Worm (Caenorhabditis elegans) whole organism, L4 larva: ENCODE measurements around the gene col-107.

ENCODE experiments used
- F10B5.3 ChIP-seq: sonication (generic microtip); optimal IDR thresholded peaks from 2 replicates; lab custom pipeline; 2016; ENCODE audit warnings: mild to moderate bottlenecking, missing genetic modification characterization, missing compliant biosample characterization
- Y105C5A.15 ChIP-seq: fragments of 200-800 bp; sonication (Bioruptor generic); IDR thresholded peaks from 2 replicates; pipeline ENCODE4 v1.3.6; 2022; ENCODE audit warnings: missing genetic modification characterization, missing compliant biosample characterization
- Y48G9A.11 ChIP-seq: fragments of 200-800 bp; sonication (Bioruptor generic); IDR thresholded peaks from 2 replicates; pipeline ENCODE4 v1.3.6; 2022; ENCODE audit warnings: missing genetic modification reagents, missing genetic modification characterization, missing compliant biosample characterization
- ZK337.2 ChIP-seq: fragments of 200-800 bp; sonication (Bioruptor generic); IDR thresholded peaks from 2 replicates; pipeline ENCODE4 v1.3.6; 2022; ENCODE audit warnings: missing genetic modification reagents, missing genetic modification characterization, missing compliant biosample characterization
- ZK546.5 ChIP-seq, 2 experiments: sonication (generic microtip); optimal IDR thresholded peaks; 2 replicates each; lab custom pipeline; 2017; ENCODE audit warnings: missing biosample characterization in 2 of 2, missing genetic modification characterization in 2 of 2
- ceh-28 ChIP-seq: fragments of 150-350 bp; optimal IDR thresholded peaks from 2 replicates; lab custom pipeline; 2014; ENCODE audit warnings: missing biosample characterization, missing genetic modification reagents, missing genetic modification characterization
- ceh-32 ChIP-seq: sonication (generic microtip); optimal IDR thresholded peaks from 2 replicates; lab custom pipeline; 2016; ENCODE audit warnings: mild to moderate bottlenecking, missing genetic modification characterization, missing compliant biosample characterization; ENCODE audit not compliant: poor library complexity
- dmd-9 ChIP-seq: fragments of 200-800 bp; sonication (Bioruptor generic); IDR thresholded peaks from 2 replicates; pipeline ENCODE4 v1.3.6; 2022; ENCODE audit warnings: missing genetic modification reagents, missing genetic modification characterization, missing compliant biosample characterization
- dpl-1 ChIP-seq: fragments of 150-350 bp; optimal IDR thresholded peaks from 2 replicates; lab custom pipeline; 2014; ENCODE audit warnings: missing biosample characterization, missing genetic modification reagents, missing genetic modification characterization
- egl-27 ChIP-seq: sonication (generic microtip); optimal IDR thresholded peaks from 3 replicates; lab custom pipeline; 2017; ENCODE audit warnings: missing biosample characterization, missing genetic modification reagents, missing genetic modification characterization
- egl-43 ChIP-seq: fragments of 200-800 bp; sonication (Bioruptor generic); IDR thresholded peaks from 2 replicates; pipeline ENCODE4 v1.3.6; 2022; ENCODE audit warnings: missing genetic modification reagents, missing genetic modification characterization, missing compliant biosample characterization
- lin-1 ChIP-seq: fragments of 200-800 bp; sonication (Bioruptor generic); IDR thresholded peaks from 2 replicates; pipeline ENCODE4 v1.3.6; 2022; ENCODE audit warnings: missing genetic modification reagents, missing genetic modification characterization, missing compliant biosample characterization
- lin-15B ChIP-seq: fragments of 150-350 bp; sonication (generic microtip); optimal IDR thresholded peaks from 3 replicates; lab custom pipeline; 2014; ENCODE audit warnings: missing biosample characterization, missing genetic modification characterization
- lin-39 ChIP-seq: fragments of 150-350 bp; optimal IDR thresholded peaks from 2 replicates; lab custom pipeline; 2014; ENCODE audit warnings: missing biosample characterization, missing genetic modification reagents, missing genetic modification characterization
- lir-3 ChIP-seq: sonication (generic microtip); optimal IDR thresholded peaks from 2 replicates; lab custom pipeline; 2016; ENCODE audit warnings: mild to moderate bottlenecking, missing genetic modification characterization, missing compliant biosample characterization
- mdt-29 ChIP-seq: fragments of 200-800 bp; sonication (Bioruptor generic); IDR thresholded peaks from 2 replicates; pipeline ENCODE4 v1.3.6; 2022; ENCODE audit warnings: missing genetic modification reagents, missing genetic modification characterization, missing compliant biosample characterization
- mxl-3 ChIP-seq: fragments of 200-800 bp; sonication (Bioruptor generic); optimal IDR thresholded peaks from 2 replicates; lab custom pipeline; 2018; ENCODE audit warnings: mild to moderate bottlenecking, missing genetic modification characterization, missing compliant biosample characterization
- nhr-237 ChIP-seq: sonication (generic microtip); optimal IDR thresholded peaks from 2 replicates; lab custom pipeline; 2017; ENCODE audit warnings: missing biosample characterization, missing genetic modification characterization
- nhr-41 ChIP-seq: fragments of 200-800 bp; sonication (Bioruptor generic); IDR thresholded peaks from 2 replicates; pipeline ENCODE4 v1.3.6; 2022; ENCODE audit warnings: missing genetic modification reagents, missing genetic modification characterization, missing compliant biosample characterization
- nhr-6 ChIP-seq: fragments of 150-350 bp; optimal IDR thresholded peaks from 2 replicates; lab custom pipeline; 2014; ENCODE audit warnings: missing biosample characterization, missing genetic modification characterization
- nhr-76 ChIP-seq: fragments of 150-350 bp; optimal IDR thresholded peaks from 2 replicates; lab custom pipeline; 2014; ENCODE audit warnings: missing biosample characterization, missing genetic modification characterization
- php-3 ChIP-seq: fragments of 200-800 bp; sonication (Bioruptor generic); IDR thresholded peaks from 2 replicates; pipeline ENCODE4 v1.3.6; 2022; ENCODE audit warnings: missing genetic modification reagents, missing genetic modification characterization, missing compliant biosample characterization
- pqm-1 ChIP-seq: sonication (generic microtip); optimal IDR thresholded peaks from 2 replicates; lab custom pipeline; 2017; ENCODE audit warnings: missing biosample characterization, missing genetic modification characterization
- rbr-2 ChIP-seq: sonication (generic microtip); optimal IDR thresholded peaks from 2 replicates; lab custom pipeline; 2016; ENCODE audit warnings: missing genotype, missing genetic modification characterization, missing compliant biosample characterization
- skn-1 ChIP-seq: fragments of 150-350 bp; optimal IDR thresholded peaks from 2 replicates; lab custom pipeline; 2014; ENCODE audit warnings: missing biosample characterization, missing genetic modification characterization
- spr-1 ChIP-seq: sonication (generic microtip); optimal IDR thresholded peaks from 2 replicates; lab custom pipeline; 2016; ENCODE audit warnings: mild to moderate bottlenecking, missing genetic modification characterization, missing compliant biosample characterization
- tra-1 ChIP-seq: fragments of 200-800 bp; sonication (Bioruptor generic); IDR thresholded peaks from 2 replicates; pipeline ENCODE4 v1.3.6; 2022; ENCODE audit warnings: missing genetic modification reagents, missing genetic modification characterization, missing compliant biosample characterization
- unc-130 ChIP-seq: sonication (generic microtip); optimal IDR thresholded peaks from 2 replicates; lab custom pipeline; 2016; ENCODE audit warnings: missing genetic modification reagents, missing genetic modification characterization, missing compliant biosample characterization
- unc-62 ChIP-seq, 3 experiments: fragments of 150-350 bp in 1 of 3; sonication (generic microtip); optimal IDR thresholded peaks in 2 of 3; peaks in 1 of 3; 1 replicate in 1 of 3; 2 replicates in 2 of 3; lab custom pipeline; 2014 to 2017; ENCODE audit warnings: missing biosample characterization in 3 of 3, missing genetic modification characterization in 3 of 3, missing genetic modification reagents in 3 of 3, missing genotype in 1 of 3
- vab-7 ChIP-seq: fragments of 200-800 bp; sonication (Bioruptor generic); IDR thresholded peaks from 2 replicates; pipeline ENCODE4 v1.3.6; 2022; ENCODE audit warnings: missing genetic modification reagents, missing genetic modification characterization, missing compliant biosample characterization
- zfp-2 ChIP-seq: sonication (generic microtip); optimal IDR thresholded peaks from 2 replicates; lab custom pipeline; 2016; ENCODE audit warnings: mild to moderate bottlenecking, missing genetic modification characterization, missing compliant biosample characterization
- zip-2 ChIP-seq: fragments of 150-350 bp; optimal IDR thresholded peaks from 2 replicates; lab custom pipeline; 2014; ENCODE audit warnings: missing biosample characterization, missing genetic modification characterization
- ztf-7 ChIP-seq: fragments of 150-350 bp; optimal IDR thresholded peaks from 2 replicates; lab custom pipeline; 2014; ENCODE audit warnings: missing biosample characterization, missing genetic modification characterization

col-107 gene

ce11 chrIV:1516527-1516926 is 32.0 kb upstream of the col-107 start, which contains the start of gene clec-172:
Gene clec-172, minus strand, starts transcription at chrIV:1516627.
- TF ChIP-seq F10B5.3 (tag; lab: Kevin White, UChicago) = no peak
- no peak for TF ChIP-seq egl-27 (tag; lab: Kevin White, UChicago)
- no peak for TF ChIP-seq nhr-237 (tag; lab: Kevin White, UChicago)
- TF ChIP-seq unc-62 (GFP tag; optimal IDR thresholded peaks at IDR 0.05 in 1 of 2; lab: Kevin White, UChicago) = peak in 1 of 2 experiments; percentile 24
- no peak for TF ChIP-seq unc-62 (tag; optimal IDR thresholded peaks at IDR 0.05; lab: Kevin White, UChicago)
- no peak for TF ChIP-seq ceh-32 (tag; lab: Kevin White, UChicago)
- no peak for TF ChIP-seq Y48G9A.11 (GFP tag; lab: Robert Waterston, UW)
- no peak for TF ChIP-seq dmd-9 (GFP tag; lab: Robert Waterston, UW)
- TF ChIP-seq ZK337.2 (GFP tag; lab: Robert Waterston, UW) = no peak
- TF ChIP-seq zfp-2 (tag; lab: Kevin White, UChicago) = no peak
- peak; percentile 4 for TF ChIP-seq mxl-3 (GFP tag; lab: Kevin White, UChicago)
- TF ChIP-seq pqm-1 (tag; lab: Kevin White, UChicago) = no peak
- TF ChIP-seq egl-43 (GFP tag; lab: Robert Waterston, UW) = no peak

DNA sequence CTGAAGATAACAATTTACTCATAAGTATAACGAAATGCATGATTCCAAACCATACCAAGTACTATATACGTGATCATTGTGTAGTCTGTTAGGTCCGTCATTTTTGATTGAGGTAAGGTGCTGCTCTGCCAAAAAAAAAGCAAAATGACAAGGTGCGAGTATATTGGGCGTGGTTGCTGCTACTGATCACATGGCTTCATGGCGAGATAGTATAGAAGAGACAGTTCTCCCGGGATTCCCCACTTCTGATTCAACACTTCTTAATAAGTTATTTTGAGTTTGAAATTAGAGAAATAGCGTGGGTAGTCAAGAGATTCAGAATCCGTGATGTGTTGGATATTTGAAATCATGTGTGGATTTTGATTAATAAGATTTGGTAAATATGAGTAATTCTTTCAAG is 27.3 kb upstream of the col-107 start, which contains the start of gene K03H6.4:
Gene K03H6.4 (minus strand): TSS at position 101 of the 400 bp plus-strand sequence.
- no peak for TF ChIP-seq spr-1 (tag; lab: Kevin White, UChicago)
- TF ChIP-seq unc-62 (GFP tag; optimal IDR thresholded peaks at IDR 0.05 in 1 of 2; lab: Kevin White, UChicago) = peak in 1 of 2 experiments; percentile 90
- no peak for TF ChIP-seq unc-62 (tag; optimal IDR thresholded peaks at IDR 0.05; lab: Kevin White, UChicago)

- TF ChIP-seq unc-130 (GFP tag; lab: Kevin White, UChicago) (no peak), lir-3 (tag; lab: Kevin White, UChicago) (no peak), egl-43 (GFP tag; lab: Robert Waterston, UW) (no peak), lin-39 (tag; lab: Kevin White, UChicago) (no peak), zfp-2 (tag; lab: Kevin White, UChicago) (no peak), Y105C5A.15 (GFP tag; lab: Robert Waterston, UW) (no peak), ceh-28 (no peak), mxl-3 (GFP tag; lab: Kevin White, UChicago) (no peak), ZK546.5 (tag; optimal IDR thresholded peaks at IDR 0.05; lab: Kevin White, UChicago) (no peak), nhr-76 (tag; lab: Kevin White, UChicago) (no peak), dpl-1 (GFP tag; lab: Kevin White, UChicago) (no peak), zip-2 (no peak), rbr-2 (tag; lab: Kevin White, UChicago) (no peak), tra-1 (GFP tag; lab: Robert Waterston, UW) (no peak), vab-7 (GFP tag; lab: Robert Waterston, UW) (no peak), nhr-6 (no peak), nhr-41 (GFP tag; lab: Robert Waterston, UW) (no peak), lin-1 (GFP tag; lab: Robert Waterston, UW) (no peak), lin-15B (tag; lab: Kevin White, UChicago) (no peak)
Measured at ce11 chrIV:1522358-1522757, 26.2 kb upstream of the col-107 start.

DNA sequence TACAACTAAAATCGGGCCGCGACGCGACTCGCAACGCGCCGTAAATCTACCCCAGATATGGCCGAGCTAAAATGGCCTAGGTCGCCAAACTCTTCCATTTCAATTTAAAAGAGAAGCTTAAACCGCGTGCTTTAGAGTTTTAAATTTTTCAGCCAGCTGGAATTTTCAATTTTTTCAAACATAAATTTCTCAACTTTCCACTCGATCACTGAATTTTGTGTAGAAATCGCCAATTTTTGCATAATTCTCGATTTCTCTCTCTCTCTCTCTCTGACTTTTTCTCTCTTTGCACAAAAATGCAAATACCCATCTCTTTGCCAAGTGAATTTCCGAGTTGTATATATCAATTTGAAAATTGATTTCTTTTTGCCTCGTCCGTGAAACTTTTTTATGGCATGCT is 25.1 kb upstream of the col-107 start, which contains the start of gene K03H6.1:
Gene K03H6.1 (plus strand): TSS at position 301 of the 400 bp plus-strand sequence.
- TF ChIP-seq mdt-29 (GFP tag; lab: Robert Waterston, UW) = no peak
- no peak for TF ChIP-seq dmd-9 (GFP tag; lab: Robert Waterston, UW)
- TF ChIP-seq ztf-7 (tag; lab: Kevin White, UChicago) = no peak
- peak in 1 of 2 experiments; percentile 53 for TF ChIP-seq unc-62 (GFP tag; optimal IDR thresholded peaks at IDR 0.05 in 1 of 2; lab: Kevin White, UChicago)
- no peak for TF ChIP-seq unc-62 (tag; optimal IDR thresholded peaks at IDR 0.05; lab: Kevin White, UChicago)
- TF ChIP-seq skn-1 = no peak
- no peak for TF ChIP-seq php-3 (GFP tag; lab: Robert Waterston, UW)
- TF ChIP-seq, all 104 proteins: peak for 1
